Worm (Caenorhabditis elegans): ENCODE results near the gene hlh-27.
A peak's percentile ranks its signal among the peaks of the same experiment; 100 is the strongest.

Gene hlh-27

ce11 chrII:5561392-5561791 is 21.4 kb upstream of the hlh-27 start, which contains the start of gene C17C3.3:
TSS of gene C17C3.3 (plus strand) at chrII:5561737.
- TF ChIP-seq mab-5 (tag; optimal IDR thresholded peaks at IDR 0.05): no peak
- TF ChIP-seq sma-9 (GFP tag; optimal IDR thresholded peaks at IDR 0.05): peak; percentile 17
- TF ChIP-seq sma-9 (tag; optimal IDR thresholded peaks at IDR 0.05): no peak
- peak; percentile 6 for TF ChIP-seq skn-1 (tag; optimal IDR thresholded peaks at IDR 0.05)
- no peak for TF ChIP-seq sem-4 (tag; optimal IDR thresholded peaks at IDR 0.05)
- TF ChIP-seq ceh-82 (tag; optimal IDR thresholded peaks at IDR 0.05): no peak
- TF ChIP-seq lsy-2 (tag; optimal IDR thresholded peaks at IDR 0.05): no peak
- TF ChIP-seq ztf-11 (tag; optimal IDR thresholded peaks at IDR 0.05): no peak
- TF ChIP-seq fos-1 (tag; optimal IDR thresholded peaks at IDR 0.05): peak; percentile 19
- TF ChIP-seq zag-1 (tag; optimal IDR thresholded peaks at IDR 0.05): no peak
- no peak for TF ChIP-seq F13H6.1 (tag; optimal IDR thresholded peaks at IDR 0.05)
- TF ChIP-seq nhr-10 (tag; optimal IDR thresholded peaks at IDR 0.05): no peak
- TF ChIP-seq nhr-23 (tag; optimal IDR thresholded peaks at IDR 0.05): no peak
- no peak for TF ChIP-seq lin-13 (GFP tag; optimal IDR thresholded peaks at IDR 0.05)

ce11 chrII:5557134-5557533 is 17.1 kb upstream of the hlh-27 start:
- TF ChIP-seq unc-62 (GFP tag; optimal IDR thresholded peaks at IDR 0.05) (no peak), nhr-25 (tag; optimal IDR thresholded peaks at IDR 0.05) (no peak), gmeb-1 (tag; optimal IDR thresholded peaks at IDR 0.05) (peak; percentile 38), crh-2 (tag; optimal IDR thresholded peaks at IDR 0.05) (peak; percentile 14), sma-9 (GFP tag; optimal IDR thresholded peaks at IDR 0.05) (peak; percentile 60), sma-9 (tag; optimal IDR thresholded peaks at IDR 0.05) (no peak), unc-55 (GFP tag; optimal IDR thresholded peaks at IDR 0.05) (no peak)

- no peak for TF ChIP-seq fos-1 (tag; optimal IDR thresholded peaks at IDR 0.05)
- TF ChIP-seq mbf-1 (tag; optimal IDR thresholded peaks at IDR 0.05): no peak
- TF ChIP-seq nhr-10 (tag; optimal IDR thresholded peaks at IDR 0.05): no peak
- TF ChIP-seq unc-55 (GFP tag; optimal IDR thresholded peaks at IDR 0.05): no peak
- no peak for TF ChIP-seq ceh-82 (tag; optimal IDR thresholded peaks at IDR 0.05)
- TF ChIP-seq Y55F3AM.14 (GFP tag; optimal IDR thresholded peaks at IDR 0.05): no peak
- no peak for TF ChIP-seq mdl-1 (tag; optimal IDR thresholded peaks at IDR 0.05)
- no peak for TF ChIP-seq ZK546.5 (tag; optimal IDR thresholded peaks at IDR 0.05)
- no peak for TF ChIP-seq nhr-6 (tag; optimal IDR thresholded peaks at IDR 0.05)
- no peak for TF ChIP-seq nhr-12 (tag; optimal IDR thresholded peaks at IDR 0.05)
- no peak for TF ChIP-seq ztf-1 (GFP tag; conservative IDR thresholded peaks at IDR 0.05)
- TF ChIP-seq elt-1 (tag; optimal IDR thresholded peaks at IDR 0.05): no peak
- TF ChIP-seq snpc-4 (tag; optimal IDR thresholded peaks at IDR 0.05): no peak
- TF ChIP-seq ztf-4 (tag; optimal IDR thresholded peaks at IDR 0.05): no peak
- TF ChIP-seq aly-2 (tag; optimal IDR thresholded peaks at IDR 0.05): no peak
- TF ChIP-seq ama-1 (optimal IDR thresholded peaks at IDR 0.05): no peak
- TF ChIP-seq nhr-237 (tag; optimal IDR thresholded peaks at IDR 0.05): no peak
- no peak for TF ChIP-seq nhr-21 (tag; optimal IDR thresholded peaks at IDR 0.05)
- no peak for TF ChIP-seq lsy-2 (tag; optimal IDR thresholded peaks at IDR 0.05)
Observed at ce11 chrII:5556431-5556830, 16.4 kb upstream of the hlh-27 start, which contains the start of gene ins-11. TSS of gene ins-11 (plus strand) at chrII:5556731.

- TF ChIP-seq snpc-4 (tag; optimal IDR thresholded peaks at IDR 0.05) (no peak), fos-1 (tag; optimal IDR thresholded peaks at IDR 0.05) (no peak), mab-5 (tag; optimal IDR thresholded peaks at IDR 0.05) (no peak), zag-1 (tag; optimal IDR thresholded peaks at IDR 0.05) (no peak), unc-55 (GFP tag; optimal IDR thresholded peaks at IDR 0.05) (no peak), crh-2 (tag; optimal IDR thresholded peaks at IDR 0.05) (no peak), aly-2 (tag; optimal IDR thresholded peaks at IDR 0.05) (no peak), nhr-77 (tag; optimal IDR thresholded peaks at IDR 0.05) (no peak), R02D3.7 (tag; optimal IDR thresholded peaks at IDR 0.05) (no peak), Y55F3AM.14 (GFP tag; optimal IDR thresholded peaks at IDR 0.05) (no peak), lsy-2 (tag; optimal IDR thresholded peaks at IDR 0.05) (no peak), C34F6.9 (tag; optimal IDR thresholded peaks at IDR 0.05) (no peak), mdl-1 (tag; optimal IDR thresholded peaks at IDR 0.05) (no peak), blmp-1 (tag; optimal IDR thresholded peaks at IDR 0.05; ENCODE audit: insufficient read depth) (no peak), mbf-1 (tag; optimal IDR thresholded peaks at IDR 0.05) (no peak), F13H6.1 (tag; optimal IDR thresholded peaks at IDR 0.05) (no peak), gmeb-1 (tag; optimal IDR thresholded peaks at IDR 0.05) (no peak), sem-4 (tag; optimal IDR thresholded peaks at IDR 0.05) (no peak), nhr-6 (tag; optimal IDR thresholded peaks at IDR 0.05) (no peak)
Observed at ce11 chrII:5555522-5555921, 15.5 kb upstream of the hlh-27 start.

Data from whole organism, L2 larva.